Worm (Caenorhabditis elegans): ENCODE results near the gene fkh-8.

- TF ChIP-seq flt-1 (GFP tag; IDR thresholded peaks at IDR 0.05) (no peak), tab-1 (GFP tag; IDR thresholded peaks at IDR 0.05) (no peak)
These were observed 41.8 kb downstream of the fkh-8 start for ce11 chrII:6149434-6149833.
